Fruit fly (Drosophila melanogaster) whole organism, embryonic: Measurements from ENCODE around the gene Glyat.
A peak's percentile ranks its signal among the peaks of the same experiment; 100 is the strongest.

Experiments
- CG11456 ChIP-seq: fragments of 200-800 bp; sonication (Bioruptor generic); IDR thresholded peaks from 3 replicates; pipeline ENCODE4 v1.3.6; 2022; ENCODE audit warnings: missing biosample characterization, missing genetic modification characterization
- CG12104 ChIP-seq: fragments of 200-800 bp; sonication (Bioruptor generic); optimal IDR thresholded peaks from 3 replicates; lab custom pipeline; 2016; ENCODE audit warnings: missing biosample characterization, missing genetic modification characterization
- CG13624 ChIP-seq: fragments of 200-800 bp; sonication (Bioruptor generic); optimal IDR thresholded peaks from 2 replicates; lab custom pipeline; 2016; ENCODE audit warnings: missing biosample characterization, missing genetic modification characterization
- CG15269 ChIP-seq: fragments of 200-800 bp; sonication (Bioruptor generic); optimal IDR thresholded peaks from 2 replicates; lab custom pipeline; 2018; ENCODE audit warnings: missing biosample characterization, mild to moderate bottlenecking, missing genetic modification characterization, moderate library complexity
- CG15479 ChIP-seq: fragments of 200-800 bp; sonication (Bioruptor generic); optimal IDR thresholded peaks from 3 replicates; lab custom pipeline; 2019; ENCODE audit warnings: missing biosample characterization, mild to moderate bottlenecking, missing genetic modification characterization, moderate library complexity
- CG15601 ChIP-seq: fragments of 200-800 bp; sonication (Bioruptor generic); optimal IDR thresholded peaks from 3 replicates; lab custom pipeline; 2019; ENCODE audit warnings: missing biosample characterization, mild to moderate bottlenecking, missing genetic modification characterization, moderate library complexity
- CG17802 ChIP-seq: fragments of 200-800 bp; sonication (Bioruptor generic); optimal IDR thresholded peaks from 2 replicates; lab custom pipeline; 2018; ENCODE audit warnings: missing biosample characterization, mild to moderate bottlenecking, missing genetic modification characterization, moderate library complexity
- CG17829 ChIP-seq: fragments of 200-800 bp; optimal IDR thresholded peaks from 2 replicates; lab custom pipeline; 2019; ENCODE audit warnings: missing biosample characterization, mild to moderate bottlenecking, missing genetic modification characterization, moderate library complexity
- CG18619 ChIP-seq: fragments of 200-800 bp; sonication (Bioruptor generic); optimal IDR thresholded peaks from 3 replicates; lab custom pipeline; 2017; ENCODE audit warnings: missing biosample characterization, mild to moderate bottlenecking, missing genetic modification characterization
- CG2889 ChIP-seq: fragments of 200-800 bp; sonication (Bioruptor generic); IDR thresholded peaks from 3 replicates; pipeline ENCODE4 v1.3.6; 2022; ENCODE audit warnings: missing biosample characterization, missing genetic modification characterization
- CG3163 ChIP-seq: fragments of 200-800 bp; sonication (Bioruptor generic); optimal IDR thresholded peaks from 3 replicates; lab custom pipeline; 2016; ENCODE audit warnings: missing biosample characterization, missing genetic modification characterization
- CG3281 ChIP-seq: fragments of 200-800 bp; sonication (Bioruptor generic); optimal IDR thresholded peaks from 3 replicates; lab custom pipeline; 2017; ENCODE audit warnings: missing biosample characterization, mild to moderate bottlenecking, missing genetic modification characterization
- CG42726 ChIP-seq: fragments of 200-800 bp; sonication (Bioruptor generic); IDR thresholded peaks from 2 replicates; pipeline ENCODE4 v1.3.6; 2022; ENCODE audit warnings: missing biosample characterization, missing genetic modification characterization; ENCODE audit not compliant: partially characterized antibody
- CG7963 ChIP-seq: fragments of 200-800 bp; sonication (Bioruptor generic); IDR thresholded peaks from 3 replicates; pipeline ENCODE4 v1.3.6; 2022; ENCODE audit warnings: missing biosample characterization, missing genetic modification characterization; ENCODE audit not compliant: partially characterized antibody
- CG8924 ChIP-seq: fragments of 200-800 bp; optimal IDR thresholded peaks from 3 replicates; lab custom pipeline; 2019; ENCODE audit warnings: missing biosample characterization, mild to moderate bottlenecking, missing genetic modification characterization, moderate library complexity
- CG9932 ChIP-seq: fragments of 200-800 bp; sonication (Bioruptor generic); IDR thresholded peaks from 2 replicates; pipeline ENCODE4 v1.3.6; 2022; ENCODE audit warnings: missing biosample characterization, missing genetic modification characterization
- Chrac-16 ChIP-seq: fragments of 200-800 bp; sonication (Bioruptor generic); optimal IDR thresholded peaks from 3 replicates; lab custom pipeline; 2016; ENCODE audit warnings: missing biosample characterization, missing genetic modification characterization
- CrebB ChIP-seq: fragments of 200-800 bp; sonication (Bioruptor generic); optimal IDR thresholded peaks from 3 replicates; lab custom pipeline; 2018; ENCODE audit warnings: missing biosample characterization, mild to moderate bottlenecking, missing genetic modification characterization
- Dbx ChIP-seq: fragments of 200-800 bp; sonication (Bioruptor generic); IDR thresholded peaks from 3 replicates; pipeline ENCODE4 v1.3.6; 2022; ENCODE audit warnings: missing biosample characterization, missing genetic modification characterization
- Doc3 ChIP-seq: fragments of 200-800 bp; sonication (Bioruptor generic); IDR thresholded peaks from 3 replicates; pipeline ENCODE4 v1.3.6; 2022; ENCODE audit warnings: missing biosample characterization, missing genetic modification characterization; ENCODE audit not compliant: partially characterized antibody
- Dref ChIP-seq: fragments of 200-800 bp; sonication (Bioruptor generic); IDR thresholded peaks from 2 replicates; pipeline ENCODE4 v1.3.6; 2022; ENCODE audit warnings: missing biosample characterization, missing genetic modification characterization
- GATAe ChIP-seq: fragments of 200-800 bp; sonication (Bioruptor generic); conservative IDR thresholded peaks from 2 replicates; pipeline ENCODE4 v1.3.6; 2022; ENCODE audit warnings: missing biosample characterization, missing genetic modification characterization
- HLH54F ChIP-seq: fragments of 200-800 bp; sonication (Bioruptor generic); optimal IDR thresholded peaks from 3 replicates; lab custom pipeline; 2016; ENCODE audit warnings: missing biosample characterization, missing genetic modification characterization
- Hsf ChIP-seq: fragments of 200-800 bp; sonication (Bioruptor generic); optimal IDR thresholded peaks from 3 replicates; lab custom pipeline; 2016; ENCODE audit warnings: missing biosample characterization, missing genetic modification characterization
- Ravus ChIP-seq: fragments of 200-800 bp; sonication (Bioruptor generic); IDR thresholded peaks from 2 replicates; pipeline ENCODE4 v1.3.6; 2022; ENCODE audit warnings: missing biosample characterization, missing genetic modification characterization
- Usf ChIP-seq: fragments of 200-800 bp; sonication (Bioruptor generic); optimal IDR thresholded peaks from 2 replicates; lab custom pipeline; 2017; ENCODE audit warnings: missing genotype, missing biosample characterization, missing genetic modification characterization
- ara ChIP-seq: fragments of 200-800 bp; sonication (Bioruptor generic); IDR thresholded peaks from 2 replicates; pipeline ENCODE4 v1.3.6; 2022; ENCODE audit warnings: missing biosample characterization, missing genetic modification characterization
- cato ChIP-seq: fragments of 200-800 bp; sonication (Bioruptor generic); optimal IDR thresholded peaks from 2 replicates; lab custom pipeline; 2016; ENCODE audit warnings: missing biosample characterization, missing genetic modification characterization, borderline replicate concordance
- chm ChIP-seq: fragments of 200-800 bp; sonication (Bioruptor generic); IDR thresholded peaks from 2 replicates; pipeline ENCODE4 v1.3.6; 2022; ENCODE audit warnings: missing biosample characterization, missing genetic modification characterization
- crp ChIP-seq, 2 experiments: fragments of 200-800 bp; sonication (Bioruptor generic); optimal IDR thresholded peaks; 2 replicates in 1 of 2; 3 replicates in 1 of 2; lab custom pipeline; 2017; ENCODE audit warnings: missing biosample characterization in 2 of 2, missing genetic modification characterization in 2 of 2, mild to moderate bottlenecking in 1 of 2, moderate library complexity in 1 of 2
- ems ChIP-seq: fragments of 200-800 bp; sonication (Bioruptor generic); optimal IDR thresholded peaks from 3 replicates; lab custom pipeline; 2016; ENCODE audit warnings: missing biosample characterization, missing genetic modification characterization
- exex ChIP-seq: fragments of 200-800 bp; sonication (Bioruptor generic); optimal IDR thresholded peaks from 4 replicates; lab custom pipeline; 2018; ENCODE audit warnings: missing biosample characterization, mild to moderate bottlenecking, missing genetic modification characterization, moderate library complexity
- grau ChIP-seq: fragments of 200-800 bp; optimal IDR thresholded peaks from 3 replicates; lab custom pipeline; 2019; ENCODE audit warnings: missing biosample characterization, mild to moderate bottlenecking, missing genetic modification characterization, moderate library complexity
- hbn ChIP-seq: fragments of 200-800 bp; sonication (Bioruptor generic); IDR thresholded peaks from 2 replicates; pipeline ENCODE4 v1.3.6; 2022; ENCODE audit warnings: missing biosample characterization, missing genetic modification characterization; ENCODE audit not compliant: partially characterized antibody
- knrl ChIP-seq: fragments of 200-800 bp; sonication (Bioruptor generic); IDR thresholded peaks from 3 replicates; pipeline ENCODE4 v1.3.6; 2022; ENCODE audit warnings: missing biosample characterization, missing genetic modification characterization; ENCODE audit not compliant: partially characterized antibody
- lmd ChIP-seq: fragments of 200-800 bp; sonication (Bioruptor generic); IDR thresholded peaks from 2 replicates; pipeline ENCODE4 v1.3.6; 2022; ENCODE audit warnings: missing biosample characterization, missing genetic modification characterization
- mirr ChIP-seq: fragments of 200-800 bp; sonication (Bioruptor generic); optimal IDR thresholded peaks from 3 replicates; lab custom pipeline; 2018; ENCODE audit warnings: missing biosample characterization, mild to moderate bottlenecking, missing genetic modification characterization
- p53 ChIP-seq: fragments of 200-800 bp; sonication (Bioruptor generic); optimal IDR thresholded peaks from 2 replicates; lab custom pipeline; 2016; ENCODE audit warnings: missing biosample characterization, missing genetic modification characterization
- pb ChIP-seq: fragments of 200-800 bp; sonication (Bioruptor generic); optimal IDR thresholded peaks from 3 replicates; lab custom pipeline; 2016; ENCODE audit warnings: missing biosample characterization, missing genetic modification characterization
- phol ChIP-seq: fragments of 200-800 bp; sonication (Bioruptor generic); optimal IDR thresholded peaks from 3 replicates; lab custom pipeline; 2018; ENCODE audit warnings: missing biosample characterization, mild to moderate bottlenecking, missing genetic modification characterization, moderate library complexity
- pzg ChIP-seq: fragments of 200-800 bp; sonication (Bioruptor generic); optimal IDR thresholded peaks from 3 replicates; lab custom pipeline; 2018; ENCODE audit warnings: missing biosample characterization, mild to moderate bottlenecking, missing genetic modification characterization, moderate library complexity
- ranshi ChIP-seq: fragments of 200-800 bp; sonication (Bioruptor generic); IDR thresholded peaks from 2 replicates; pipeline ENCODE4 v1.3.6; 2022; ENCODE audit warnings: missing biosample characterization, missing genetic modification characterization
- salm ChIP-seq: fragments of 200-800 bp; sonication (Bioruptor generic); optimal IDR thresholded peaks from 2 replicates; lab custom pipeline; 2018; ENCODE audit warnings: missing biosample characterization, mild to moderate bottlenecking, missing genetic modification characterization
- sc ChIP-seq, 3 experiments: fragments of >200 bp in 2 of 3; fragments of 200-800 bp in 1 of 3; sonication (Bioruptor generic) in 1 of 3; optimal IDR thresholded peaks; 2 replicates in 2 of 3; 3 replicates in 1 of 3; lab custom pipeline; 2017; ENCODE audit warnings: mild to moderate bottlenecking in 1 of 3, missing biosample characterization in 1 of 3, missing genetic modification characterization in 1 of 3, missing genetic modification reagents in 1 of 3
- sens-2 ChIP-seq: fragments of 200-800 bp; sonication (Bioruptor generic); IDR thresholded peaks from 2 replicates; pipeline ENCODE4 v1.3.6; 2022; ENCODE audit warnings: missing biosample characterization, missing genetic modification characterization
- trem ChIP-seq: fragments of 200-800 bp; optimal IDR thresholded peaks from 3 replicates; lab custom pipeline; 2019; ENCODE audit warnings: missing biosample characterization, mild to moderate bottlenecking, missing genetic modification characterization, moderate library complexity
- trh ChIP-seq: fragments of 200-800 bp; sonication (Bioruptor generic); optimal IDR thresholded peaks from 2 replicates; lab custom pipeline; 2016; ENCODE audit warnings: missing biosample characterization, missing genetic modification characterization
- yki ChIP-seq: fragments of >200 bp; optimal IDR thresholded peaks from 3 replicates; lab custom pipeline; 2018
- zen2 ChIP-seq: fragments of 200-800 bp; sonication (Bioruptor generic); IDR thresholded peaks from 3 replicates; pipeline ENCODE4 v1.3.6; 2022; ENCODE audit warnings: missing biosample characterization, missing genetic modification characterization; ENCODE audit not compliant: partially characterized antibody

Gene Glyat

DNA sequence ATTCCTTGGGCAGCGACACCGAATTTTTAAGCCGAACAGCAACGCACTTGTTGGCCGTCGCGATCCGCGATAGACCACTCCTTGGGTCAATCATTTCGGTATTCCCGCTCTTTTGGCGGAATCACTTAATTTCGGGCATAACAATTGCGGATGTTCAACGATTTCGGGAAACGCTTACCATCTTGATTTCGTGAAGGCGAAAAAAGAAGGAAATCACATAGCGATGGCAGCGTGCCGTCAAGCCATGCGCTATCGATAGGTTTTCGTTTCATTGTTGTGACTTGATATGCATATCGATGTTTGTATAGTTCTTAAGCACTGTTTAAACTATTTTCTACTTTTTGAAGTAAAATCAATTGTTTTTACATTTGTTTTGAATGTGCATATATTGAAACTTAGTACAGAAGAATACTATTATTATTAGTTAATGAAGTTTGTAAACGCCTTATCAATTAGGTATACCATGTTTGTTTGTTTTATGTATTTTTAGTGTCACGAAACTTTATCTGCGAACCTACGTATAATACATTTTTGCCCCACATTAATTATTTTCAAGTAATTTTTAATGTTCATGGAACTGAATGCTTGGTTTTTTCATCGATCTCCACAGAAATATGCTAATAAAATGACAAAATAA lies 32.3 kb upstream of the Glyat start, which contains the start of gene RpL36A (continued):
- TF ChIP-seq CG11456 (peak; percentile 87), ranshi (GFP tag; lab: Robert Waterston, UW) (peak; percentile 52; the same call in 1 of the 2 replicates), trem (tag; lab: Kevin White, UChicago) (peak; percentile 32), yki (no peak), crp (GFP tag; optimal IDR thresholded peaks at IDR 0.05; lab: Kevin White, UChicago) (no peak), CG15479 (no peak), Hsf (peak; percentile 55), salm (tag; lab: Kevin White, UChicago) (peak; percentile 29), CG15269 (tag; lab: Kevin White, UChicago) (no peak), zen2 (GFP tag; lab: Robert Waterston, UW) (peak; percentile 72), Usf (GFP tag; lab: Kevin White, UChicago) (peak; percentile 21), CG13624 (GFP tag; lab: Kevin White, UChicago) (peak; percentile 60), CG12104 (GFP tag; lab: Kevin White, UChicago) (peak; percentile 57), Chrac-16 (peak; percentile 41), sens-2 (peak; percentile 42), ara (GFP tag; lab: Robert Waterston, UW) (0 out of 2 replicates have a peak, but pooled peaks have one; percentile 16), CG7963 (GFP tag; lab: Robert Waterston, UW) (peak; percentile 91), GATAe (GFP tag; lab: Robert Waterston, UW) (0 out of 2 replicates have a peak, but pooled peaks have one; percentile 13), CG15601 (tag; lab: Kevin White, UChicago) (peak; percentile 54), CG8924 (tag; lab: Kevin White, UChicago) (peak; percentile 52), trh (GFP tag; lab: Kevin White, UChicago) (peak; percentile 6), pb (GFP tag; lab: Kevin White, UChicago) (peak; percentile 34), exex (tag; lab: Kevin White, UChicago) (no peak), CG17829 (tag; lab: Kevin White, UChicago) (peak; percentile 10), sc (optimal IDR thresholded peaks at IDR 0.05; lab: Kevin White, UChicago) (no peak), sc (GFP tag; optimal IDR thresholded peaks at IDR 0.05; lab: Kevin White, UChicago) (no peak), CG42726 (GFP tag; lab: Robert Waterston, UW) (peak; percentile 97), phol (peak; percentile 41), CG18619 (GFP tag; lab: Kevin White, UChicago) (peak; percentile 70), CG3281 (GFP tag; lab: Kevin White, UChicago) (peak; percentile 68), grau (tag; lab: Kevin White, UChicago) (peak; percentile 60), hbn (GFP tag; lab: Robert Waterston, UW) (peak; percentile 74), HLH54F (GFP tag; lab: Kevin White, UChicago) (peak; percentile 31), Doc3 (peak; percentile 70), CG3163 (GFP tag; lab: Kevin White, UChicago) (peak; percentile 34), ems (GFP tag; lab: Kevin White, UChicago) (peak; percentile 41), lmd (GFP tag; lab: Robert Waterston, UW) (peak; percentile 43; the same call in 1 of the 2 replicates), pzg (GFP tag; lab: Kevin White, UChicago) (peak; percentile 75), CG2889 (GFP tag; lab: Robert Waterston, UW) (no peak), Dref (GFP tag; lab: Robert Waterston, UW) (peak; percentile 94), p53 (peak; percentile 46), CG9932 (GFP tag; lab: Robert Waterston, UW) (peak; percentile 75), CrebB (tag; lab: Kevin White, UChicago) (peak; percentile 84), cato (GFP tag; lab: Kevin White, UChicago) (no peak), mirr (GFP tag; lab: Kevin White, UChicago) (peak; percentile 79), Ravus (GFP tag; lab: Robert Waterston, UW) (no peak; the same call in 1 of the 2 replicates), Dbx (GFP tag; lab: Robert Waterston, UW) (peak; percentile 67; the same call in 2 of the 3 replicates), chm (GFP tag; lab: Robert Waterston, UW) (peak; percentile 81), CG17802 (tag; lab: Kevin White, UChicago) (peak; percentile 99), knrl (GFP tag; lab: Robert Waterston, UW) (peak; percentile 94)
